Fruit fly (Drosophila melanogaster): Measurements from ENCODE around the gene Vha100-4.
A peak's percentile ranks its signal among the peaks of the same experiment; 100 is the strongest.

Vha100-4 gene

dm6 chr3R:18355781-18356180 lies 33.8 kb downstream of the Vha100-4 start:
- TF ChIP-seq Jarid2 (GFP tag; optimal IDR thresholded peaks at IDR 0.05), result no peak
- TF ChIP-seq CG11093 (GFP tag; IDR thresholded peaks at IDR 0.05), result 0 out of 3 replicates have a peak, but pooled peaks have one; percentile 27
- TF ChIP-seq CG7372 (GFP tag; IDR thresholded peaks at IDR 0.05), result peak; percentile 78
- TF ChIP-seq row (GFP tag; IDR thresholded peaks at IDR 0.05), result no peak
- no peak for TF ChIP-seq CG7839 (tag; optimal IDR thresholded peaks at IDR 0.05)
- no peak for TF ChIP-seq vfl (GFP tag; optimal IDR thresholded peaks at IDR 0.05)
- TF ChIP-seq Dek (tag; optimal IDR thresholded peaks at IDR 0.05), result no peak
- no peak for TF ChIP-seq Mes4 (GFP tag; optimal IDR thresholded peaks at IDR 0.05)
- TF ChIP-seq dpn (GFP tag; optimal IDR thresholded peaks at IDR 0.05), result no peak
- TF ChIP-seq Ets65A (GFP tag), result peak; percentile 60

dm6 chr3R:18338493-18338892 lies 51.1 kb downstream of the Vha100-4 start:
- no peak for TF ChIP-seq CG11085 (GFP tag; IDR thresholded peaks at IDR 0.05)
- peak; percentile 10 for TF ChIP-seq scrt (GFP tag; optimal IDR thresholded peaks at IDR 0.05)
- TF ChIP-seq CG15479 (GFP tag; optimal IDR thresholded peaks at IDR 0.05), result no peak
- peak; percentile 54 for TF ChIP-seq abd-A (tag; optimal IDR thresholded peaks at IDR 0.05)
- TF ChIP-seq lola (GFP tag; optimal IDR thresholded peaks at IDR 0.05), result no peak
- no peak for TF ChIP-seq Fer1 (GFP tag; optimal IDR thresholded peaks at IDR 0.05)
- TF ChIP-seq mam (GFP tag; optimal IDR thresholded peaks at IDR 0.05), result no peak
- peak; percentile 6 for TF ChIP-seq Ets97D (GFP tag; optimal IDR thresholded peaks at IDR 0.05)
- TF ChIP-seq CG4730 (GFP tag; IDR thresholded peaks at IDR 0.05), result no peak
- TF ChIP-seq B-H1 (GFP tag; IDR thresholded peaks at IDR 0.05), result no peak
- no peak for TF ChIP-seq CG6683 (GFP tag; optimal IDR thresholded peaks at IDR 0.05)
- no peak for TF ChIP-seq danr (GFP tag; IDR thresholded peaks at IDR 0.05)
- no peak for TF ChIP-seq pnt (GFP tag; optimal IDR thresholded peaks at IDR 0.05)
- TF ChIP-seq Stat92E (GFP tag; optimal IDR thresholded peaks at IDR 0.05), result no peak
- no peak for TF ChIP-seq MBD-R2 (GFP tag; IDR thresholded peaks at IDR 0.05)
- peak; percentile 86 for TF ChIP-seq Ets65A (GFP tag)

All from whole organism, embryonic.